Fruit fly (Drosophila melanogaster): ENCODE results near the gene CG13989.

dm6 chr2L:6177141-6177540 is 16.9 kb downstream of the CG13989 start:
- no peak for TF ChIP-seq Clk (GFP tag; optimal IDR thresholded peaks at IDR 0.05)
- no peak for TF ChIP-seq CG11617 (GFP tag; optimal IDR thresholded peaks at IDR 0.05)
- TF ChIP-seq CG14711 (tag; optimal IDR thresholded peaks at IDR 0.05) = no peak
- no peak for TF ChIP-seq CG5204 (GFP tag; optimal IDR thresholded peaks at IDR 0.05)
- no peak for TF ChIP-seq cnc (optimal IDR thresholded peaks at IDR 0.05)
- TF ChIP-seq bab1 (GFP tag; optimal IDR thresholded peaks at IDR 0.05) = no peak
- TF ChIP-seq Crg-1 (GFP tag; optimal IDR thresholded peaks at IDR 0.05) = no peak
- no peak for TF ChIP-seq kay (GFP tag; ENCODE audit: borderline replicate concordance)
- TF ChIP-seq toe (GFP tag; optimal IDR thresholded peaks at IDR 0.05) = no peak
- no peak for TF ChIP-seq CG12768 (GFP tag; optimal IDR thresholded peaks at IDR 0.05)
- no peak for TF ChIP-seq CG7045 (GFP tag; optimal IDR thresholded peaks at IDR 0.05)
- TF ChIP-seq tj (GFP tag; optimal IDR thresholded peaks at IDR 0.05) = no peak
- TF ChIP-seq Hr96 (GFP tag; optimal IDR thresholded peaks at IDR 0.05) = no peak
- TF ChIP-seq CG1620 (GFP tag; optimal IDR thresholded peaks at IDR 0.05) = no peak

All from whole organism, adult.